Comparison of ENCODE assay signal across 8 worm cellular contexts in genomic region chrIII:8354644-8355461, ce11.
A peak's percentile ranks its signal among the peaks of the same experiment; 100 is the strongest.
TF ChIP-seq lines count a peak whose summit lies in the region.

Gene unc-116 (minus strand): TSS chrIII:8355174.

TF ChIP-seq in whole organism, L1 larva, 84 proteins besides CTCF, POLR2A, EP300 and RAD21 (continues in another document):
- TF ChIP-seq F16B12.6 (tag; optimal IDR thresholded peaks at IDR 0.05; lab: Kevin White, UChicago) = peak; percentile 43
- peak; percentile 43; the same call in 1 of the 2 replicates for TF ChIP-seq isw-1 (GFP tag; IDR thresholded peaks at IDR 0.05; lab: Robert Waterston, UW)
- peak; percentile 22 for TF ChIP-seq lir-3 (tag; optimal IDR thresholded peaks at IDR 0.05; lab: Kevin White, UChicago; ENCODE audit: poor library complexity)
- peak; percentile 27 for TF ChIP-seq jun-1 (tag; optimal IDR thresholded peaks at IDR 0.05; lab: Kevin White, UChicago)
- peak in 1 of 6 experiments; percentile 13 for TF ChIP-seq elt-3 (tag; optimal IDR thresholded peaks at IDR 0.05; lab: Kevin White, UChicago)
- peak; percentile 7 for TF ChIP-seq lin-13 (GFP tag; optimal IDR thresholded peaks at IDR 0.05; lab: Kevin White, UChicago)
- no peak for TF ChIP-seq hlh-4 (tag; optimal IDR thresholded peaks at IDR 0.05; lab: Kevin White, UChicago)
- TF ChIP-seq ztf-11 (tag; optimal IDR thresholded peaks at IDR 0.05; lab: Kevin White, UChicago) = no peak
- TF ChIP-seq nhr-77 (tag; optimal IDR thresholded peaks at IDR 0.05; lab: Kevin White, UChicago) = no peak
- no peak for TF ChIP-seq ama-1 (optimal IDR thresholded peaks at IDR 0.05; lab: Kevin White, UChicago)
- no peak for TF ChIP-seq unc-86 (tag; optimal IDR thresholded peaks at IDR 0.05; lab: Kevin White, UChicago)

TF ChIP-seq in whole organism, L2 larva, 48 proteins besides CTCF, POLR2A, EP300 and RAD21 (continues in another document):
- no peak for TF ChIP-seq mab-5 (tag; optimal IDR thresholded peaks at IDR 0.05; lab: Kevin White, UChicago)
- no peak for TF ChIP-seq nhr-21 (tag; optimal IDR thresholded peaks at IDR 0.05; lab: Kevin White, UChicago)
- peak; percentile 92 for TF ChIP-seq unc-55 (GFP tag; optimal IDR thresholded peaks at IDR 0.05; lab: Kevin White, UChicago)
- no peak for TF ChIP-seq sma-3 (GFP tag; optimal IDR thresholded peaks at IDR 0.05; lab: Kevin White, UChicago)
- no peak for TF ChIP-seq ceh-82 (tag; optimal IDR thresholded peaks at IDR 0.05; lab: Kevin White, UChicago)
- TF ChIP-seq egl-27 (tag; optimal IDR thresholded peaks at IDR 0.05; lab: Kevin White, UChicago) = no peak
- TF ChIP-seq ztf-11 (tag; optimal IDR thresholded peaks at IDR 0.05; lab: Kevin White, UChicago) = no peak
- TF ChIP-seq nhr-12 (tag; optimal IDR thresholded peaks at IDR 0.05; lab: Kevin White, UChicago) = no peak
- TF ChIP-seq mdl-1 (tag; optimal IDR thresholded peaks at IDR 0.05; lab: Kevin White, UChicago) = peak; percentile 16 to 70
- peak; percentile 54 for TF ChIP-seq zag-1 (tag; optimal IDR thresholded peaks at IDR 0.05; lab: Kevin White, UChicago)
- peak; percentile 51 for TF ChIP-seq crh-2 (tag; optimal IDR thresholded peaks at IDR 0.05; lab: Kevin White, UChicago)
- no peak for TF ChIP-seq nhr-10 (tag; optimal IDR thresholded peaks at IDR 0.05; lab: Kevin White, UChicago)

TF ChIP-seq in whole organism, L3 larva, 47 proteins besides CTCF, POLR2A, EP300 and RAD21 (continues in another document):
- TF ChIP-seq zag-1 (tag; optimal IDR thresholded peaks at IDR 0.05; lab: Kevin White, UChicago) (no peak), egl-5 (tag; optimal IDR thresholded peaks at IDR 0.05; lab: Kevin White, UChicago) (no peak), ztf-4 (tag; optimal IDR thresholded peaks at IDR 0.05; lab: Kevin White, UChicago) (no peak), unc-62 (GFP tag; optimal IDR thresholded peaks at IDR 0.05; lab: Kevin White, UChicago) (no peak), pqm-1 (tag; optimal IDR thresholded peaks at IDR 0.05; lab: Kevin White, UChicago) (peak; percentile 18), nhr-28 (tag; optimal IDR thresholded peaks at IDR 0.05; lab: Kevin White, UChicago) (no peak), nhr-237 (tag; optimal IDR thresholded peaks at IDR 0.05; lab: Kevin White, UChicago) (no peak), ceh-16 (tag; optimal IDR thresholded peaks at IDR 0.05; lab: Kevin White, UChicago) (no peak), ceh-28 (tag; optimal IDR thresholded peaks at IDR 0.05; lab: Kevin White, UChicago) (peak; percentile 52), nhr-25 (tag; optimal IDR thresholded peaks at IDR 0.05; lab: Kevin White, UChicago) (peak; percentile 14), fkh-2 (tag; optimal IDR thresholded peaks at IDR 0.05; lab: Kevin White, UChicago) (no peak), nfya-1 (tag; optimal IDR thresholded peaks at IDR 0.05; lab: Kevin White, UChicago; ENCODE audit: insufficient read depth) (peak; percentile 88)

TF ChIP-seq in whole organism, L4 larva, 104 proteins besides CTCF, POLR2A, EP300 and RAD21 (continues in another document):
- TF ChIP-seq lir-3 (tag; optimal IDR thresholded peaks at IDR 0.05; lab: Kevin White, UChicago) (no peak), nhr-6 (tag; optimal IDR thresholded peaks at IDR 0.05; lab: Kevin White, UChicago) (no peak), lin-38 (GFP tag; IDR thresholded peaks at IDR 0.05; lab: Robert Waterston, UW) (no peak), madf-5 (GFP tag; IDR thresholded peaks at IDR 0.05; lab: Robert Waterston, UW) (no peak), daf-8 (GFP tag; IDR thresholded peaks at IDR 0.05; lab: Robert Waterston, UW) (no peak), ceh-20 (GFP tag; IDR thresholded peaks at IDR 0.05; lab: Robert Waterston, UW) (no peak), sdz-12 (GFP tag; optimal IDR thresholded peaks at IDR 0.05; lab: Kevin White, UChicago) (no peak), daf-16 (GFP tag; optimal IDR thresholded peaks at IDR 0.05; lab: Kevin White, UChicago) (no peak), daf-16 (tag; optimal IDR thresholded peaks at IDR 0.05; lab: Kevin White, UChicago) (no peak), aly-2 (tag; optimal IDR thresholded peaks at IDR 0.05; lab: Kevin White, UChicago) (no peak), ceh-82 (tag; optimal IDR thresholded peaks at IDR 0.05; lab: Kevin White, UChicago) (no peak), F49E8.2 (tag; optimal IDR thresholded peaks at IDR 0.05; lab: Kevin White, UChicago; ENCODE audit: borderline replicate concordance) (no peak), rbr-2 (tag; optimal IDR thresholded peaks at IDR 0.05; lab: Kevin White, UChicago) (no peak)

TF ChIP-seq in whole organism, early embryonic, 17 proteins besides CTCF, POLR2A, EP300 and RAD21:
- no peak for TF ChIP-seq hnd-1 (tag; optimal IDR thresholded peaks at IDR 0.05; lab: Kevin White, UChicago)
- TF ChIP-seq hmg-4 (GFP tag; optimal IDR thresholded peaks at IDR 0.05; lab: Kevin White, UChicago) = peak; percentile 63

TF ChIP-seq in whole organism, late embryonic, 69 proteins besides CTCF, POLR2A, EP300 and RAD21:
- TF ChIP-seq sox-2 (GFP tag; IDR thresholded peaks at IDR 0.05; lab: Robert Waterston, UW) (peak; percentile 11; the same call in 1 of the 2 replicates), unc-42 (tag; optimal IDR thresholded peaks at IDR 0.05; lab: Kevin White, UChicago) (peak; percentile 3), ceh-31 (tag; optimal IDR thresholded peaks at IDR 0.05; lab: Kevin White, UChicago) (peak; percentile 5), ama-1 (optimal IDR thresholded peaks at IDR 0.05; lab: Kevin White, UChicago) (peak; percentile 47), unc-55 (GFP tag; optimal IDR thresholded peaks at IDR 0.05; lab: Kevin White, UChicago) (peak; percentile 59), nfya-1 (tag; optimal IDR thresholded peaks at IDR 0.05; lab: Kevin White, UChicago) (peak; percentile 20), hlh-30 (tag; optimal IDR thresholded peaks at IDR 0.05; lab: Kevin White, UChicago; ENCODE audit: insufficient read depth) (peak; percentile 86), gmeb-2 (tag; optimal IDR thresholded peaks at IDR 0.05; lab: Kevin White, UChicago) (no peak), ceh-48 (tag; optimal IDR thresholded peaks at IDR 0.05; lab: Kevin White, UChicago) (peak; percentile 44), ceh-19 (GFP tag; optimal IDR thresholded peaks at IDR 0.05; lab: Kevin White, UChicago) (no peak)
TF ChIP-seq in whole organism, late embryonic: peak in this region for 8.

TF ChIP-seq in whole organism, mixed stage, embryonic, 35 proteins besides CTCF, POLR2A, EP300 and RAD21:
- TF ChIP-seq ham-2 (GFP tag; optimal IDR thresholded peaks at IDR 0.05; lab: Kevin White, UChicago) = peak; percentile 11
- TF ChIP-seq nhr-237 (tag; optimal IDR thresholded peaks at IDR 0.05; lab: Kevin White, UChicago) = peak; percentile 69
- TF ChIP-seq pha-4 (tag; optimal IDR thresholded peaks at IDR 0.05; lab: Kevin White, UChicago) = peak; percentile 78
- TF ChIP-seq elt-3 (tag; optimal IDR thresholded peaks at IDR 0.05; lab: Kevin White, UChicago) = peak; percentile 13
- peak; percentile 50 for TF ChIP-seq ces-1 (GFP tag; optimal IDR thresholded peaks at IDR 0.05; lab: Kevin White, UChicago)
- TF ChIP-seq mls-2 (tag; optimal IDR thresholded peaks at IDR 0.05; lab: Kevin White, UChicago) = no peak
- no peak for TF ChIP-seq ceh-43 (GFP tag; optimal IDR thresholded peaks at IDR 0.05; lab: Kevin White, UChicago)

TF ChIP-seq in whole organism, young adult, 124 proteins besides CTCF, POLR2A, EP300 and RAD21:
- TF ChIP-seq hmg-1.2 (GFP tag; IDR thresholded peaks at IDR 0.05; lab: Robert Waterston, UW) (peak; percentile 34; the same call in 1 of the 2 replicates), dox-1 (GFP tag; IDR thresholded peaks at IDR 0.05; lab: Robert Waterston, UW) (0 out of 2 replicates have a peak, but pooled peaks have one; percentile 7), lin-35 (GFP tag; optimal IDR thresholded peaks at IDR 0.05; lab: Kevin White, UChicago) (peak in 1 of 3 experiments; percentile 41), attf-3 (GFP tag; conservative IDR thresholded peaks at IDR 0.05; lab: Robert Waterston, UW) (0 out of 2 replicates have a peak, but pooled peaks have one; percentile 10), let-526 (GFP tag; IDR thresholded peaks at IDR 0.05; lab: Robert Waterston, UW) (0 out of 2 replicates have a peak, but pooled peaks have one; percentile 24), attf-5 (GFP tag; optimal IDR thresholded peaks at IDR 0.05; lab: Kevin White, UChicago) (peak; percentile 80), efl-1 (GFP tag; optimal IDR thresholded peaks at IDR 0.05; lab: Kevin White, UChicago) (no peak), K12H6.12 (tag; optimal IDR thresholded peaks at IDR 0.05; lab: Kevin White, UChicago) (peak; percentile 56), ets-4 (GFP tag; optimal IDR thresholded peaks at IDR 0.05; lab: Kevin White, UChicago) (peak; percentile 7), him-1 (tag; optimal IDR thresholded peaks at IDR 0.05; lab: Kevin White, UChicago) (no peak), cebp-1 (GFP tag; IDR thresholded peaks at IDR 0.05; lab: Robert Waterston, UW) (peak; percentile 99), cebp-1 (tag; optimal IDR thresholded peaks at IDR 0.05; lab: Kevin White, UChicago) (peak; percentile 100), F33H1.4 (GFP tag; IDR thresholded peaks at IDR 0.05; lab: Robert Waterston, UW) (peak; percentile 5; the same call in 1 of the 2 replicates), egl-44 (GFP tag; IDR thresholded peaks at IDR 0.05; lab: Robert Waterston, UW) (no peak), ceh-79 (tag; optimal IDR thresholded peaks at IDR 0.05; lab: Kevin White, UChicago) (peak; percentile 8), rpc-1 (optimal IDR thresholded peaks at IDR 0.05; lab: Kevin White, UChicago) (no peak), rpc-1 (tag; optimal IDR thresholded peaks at IDR 0.05; lab: Kevin White, UChicago) (no peak)
TF ChIP-seq in whole organism, young adult: peak in this region for 11.
